Worm (Caenorhabditis elegans) whole organism, L4/young adult: ENCODE measurements around the gene lat-1.

Source experiments
- dao-5 ChIP-seq: sonication (generic microtip); optimal IDR thresholded peaks from 2 replicates; lab custom pipeline; 2016; ENCODE audit warnings: missing genotype, missing genetic modification characterization, moderate library complexity, missing compliant biosample characterization
- him-1 ChIP-seq: sonication (generic microtip); optimal IDR thresholded peaks from 2 replicates; lab custom pipeline; 2016; ENCODE audit warnings: missing genotype, missing genetic modification reagents, missing genetic modification characterization, missing compliant biosample characterization

- TF ChIP-seq him-1 (tag; lab: Kevin White, UChicago): no peak
- no peak for TF ChIP-seq dao-5 (tag; lab: Kevin White, UChicago)
Observed at ce11 chrII:8929771-8930170, 33.1 kb downstream of the lat-1 start, which contains the start of gene mrpl-50.
